Worm (Caenorhabditis elegans) whole organism, L4 larva: ENCODE data around the gene tba-4.
"Not testable (repeated sequence)": the region's sequence is repeated elsewhere in the genome, so short reads cannot be mapped to it uniquely, and the experiment has no call there.

Experiments
- D1046.2 ChIP-seq: fragments of 200-800 bp; sonication (Bioruptor generic); IDR thresholded peaks from 2 replicates; pipeline ENCODE4 v1.3.6; 2022; ENCODE audit warnings: missing genetic modification characterization, missing compliant biosample characterization
- F37D6.2 ChIP-seq: sonication (generic microtip); optimal IDR thresholded peaks from 2 replicates; lab custom pipeline; 2016; ENCODE audit warnings: mild to moderate bottlenecking, missing genetic modification characterization, missing compliant biosample characterization
- aly-2 ChIP-seq: sonication (generic microtip); optimal IDR thresholded peaks from 2 replicates; lab custom pipeline; 2018; ENCODE audit warnings: missing biosample characterization, missing genetic modification characterization
- ama-1 ChIP-seq: fragments of 150-350 bp; optimal IDR thresholded peaks from 2 replicates; lab custom pipeline; 2014; ENCODE audit warnings: inconsistent platforms, mixed read lengths
- ceh-28 ChIP-seq: fragments of 150-350 bp; optimal IDR thresholded peaks from 2 replicates; lab custom pipeline; 2014; ENCODE audit warnings: missing biosample characterization, missing genetic modification reagents, missing genetic modification characterization
- ceh-62 ChIP-seq: sonication (generic microtip); optimal IDR thresholded peaks from 2 replicates; lab custom pipeline; 2017; ENCODE audit warnings: missing biosample characterization, missing genetic modification characterization
- cey-2 ChIP-seq: sonication (generic microtip); optimal IDR thresholded peaks from 3 replicates; lab custom pipeline; 2017; ENCODE audit warnings: missing genetic modification characterization, mild to moderate bottlenecking, missing compliant biosample characterization, antibody characterized with exemption, borderline replicate concordance; ENCODE audit not compliant: insufficient read depth
- daf-12 ChIP-seq: fragments of 150-350 bp; optimal IDR thresholded peaks from 2 replicates; lab custom pipeline; 2014; ENCODE audit warnings: missing biosample characterization, missing genetic modification reagents, missing genetic modification characterization
- daf-16 ChIP-seq, 3 experiments: sonication (generic microtip); optimal IDR thresholded peaks; 2 replicates each; lab custom pipeline; 2016 to 2017; ENCODE audit warnings: missing genetic modification characterization in 3 of 3, missing genetic modification reagents in 3 of 3, mild to moderate bottlenecking in 2 of 3, missing compliant biosample characterization in 2 of 3, missing biosample characterization in 1 of 3, moderate library complexity in 1 of 3
- daf-19 ChIP-seq: fragments of 200-800 bp; sonication (Bioruptor generic); conservative IDR thresholded peaks from 2 replicates; pipeline ENCODE4 v1.3.6; 2022; ENCODE audit warnings: missing genetic modification characterization, missing compliant biosample characterization
- egl-43 ChIP-seq: fragments of 200-800 bp; sonication (Bioruptor generic); IDR thresholded peaks from 2 replicates; pipeline ENCODE4 v1.3.6; 2022; ENCODE audit warnings: missing genetic modification reagents, missing genetic modification characterization, missing compliant biosample characterization
- gei-8 ChIP-seq: fragments of 200-800 bp; sonication (Bioruptor generic); optimal IDR thresholded peaks from 2 replicates; lab custom pipeline; 2018; ENCODE audit warnings: mild to moderate bottlenecking, missing genetic modification characterization, missing compliant biosample characterization
- hlh-30 ChIP-seq: sonication (generic microtip); optimal IDR thresholded peaks from 2 replicates; lab custom pipeline; 2017; ENCODE audit warnings: antibody characterized with exemption, mild to moderate bottlenecking, missing genetic modification characterization, missing compliant biosample characterization; ENCODE audit not compliant: insufficient read depth
- lim-7 ChIP-seq: fragments of 200-800 bp; sonication (Bioruptor generic); IDR thresholded peaks from 2 replicates; pipeline ENCODE4 v1.3.6; 2022; ENCODE audit warnings: missing genetic modification characterization, missing compliant biosample characterization
- lin-29 ChIP-seq: fragments of 200-800 bp; sonication (Bioruptor generic); IDR thresholded peaks from 2 replicates; pipeline ENCODE4 v1.3.6; 2022; ENCODE audit warnings: missing genetic modification reagents, missing genetic modification characterization, missing compliant biosample characterization
- lin-38 ChIP-seq: fragments of 200-800 bp; sonication (Bioruptor generic); IDR thresholded peaks from 2 replicates; pipeline ENCODE4 v1.3.6; 2022; ENCODE audit warnings: missing genetic modification reagents, missing genetic modification characterization, missing compliant biosample characterization
- lir-3 ChIP-seq: sonication (generic microtip); optimal IDR thresholded peaks from 2 replicates; lab custom pipeline; 2016; ENCODE audit warnings: mild to moderate bottlenecking, missing genetic modification characterization, missing compliant biosample characterization
- mep-1 ChIP-seq: fragments of 150-350 bp; sonication (generic microtip); optimal IDR thresholded peaks from 3 replicates; lab custom pipeline; 2014; ENCODE audit warnings: missing biosample characterization, missing genetic modification characterization
- nhr-102 ChIP-seq: sonication (generic microtip); optimal IDR thresholded peaks from 2 replicates; lab custom pipeline; 2016; ENCODE audit warnings: mild to moderate bottlenecking, missing genetic modification characterization, moderate library complexity, missing compliant biosample characterization
- nhr-77 ChIP-seq: fragments of 150-350 bp; optimal IDR thresholded peaks from 2 replicates; lab custom pipeline; 2014; ENCODE audit warnings: missing biosample characterization, missing genetic modification characterization
- pha-4 ChIP-seq, 2 experiments: fragments of 150-350 bp in 1 of 2; fragments of 200-800 bp in 1 of 2; sonication (Bioruptor generic) in 1 of 2; IDR thresholded peaks in 1 of 2; optimal IDR thresholded peaks in 1 of 2; 2 replicates each; pipeline versions ENCODE4 v1.3.6 to Lab custom; 2014 to 2022; ENCODE audit warnings: missing genetic modification characterization in 2 of 2, missing genetic modification reagents in 2 of 2, missing biosample characterization in 1 of 2, missing compliant biosample characterization in 1 of 2
- rbr-2 ChIP-seq: sonication (generic microtip); optimal IDR thresholded peaks from 2 replicates; lab custom pipeline; 2016; ENCODE audit warnings: missing genotype, missing genetic modification characterization, missing compliant biosample characterization
- snpc-1.2 ChIP-seq: fragments of 200-800 bp; sonication (Bioruptor generic); IDR thresholded peaks from 2 replicates; pipeline ENCODE4 v1.3.6; 2022; ENCODE audit warnings: missing genetic modification reagents, missing genetic modification characterization, missing compliant biosample characterization
- snpc-4 ChIP-seq: fragments of 150-350 bp; optimal IDR thresholded peaks from 2 replicates; lab custom pipeline; 2014; ENCODE audit warnings: missing biosample characterization, missing genetic modification characterization
- unc-39 ChIP-seq: sonication (generic microtip); optimal IDR thresholded peaks from 2 replicates; lab custom pipeline; 2017; ENCODE audit warnings: missing biosample characterization, missing genetic modification characterization
- unc-62 ChIP-seq, 3 experiments: fragments of 150-350 bp in 1 of 3; sonication (generic microtip); optimal IDR thresholded peaks in 2 of 3; peaks in 1 of 3; 1 replicate in 1 of 3; 2 replicates in 2 of 3; lab custom pipeline; 2014 to 2017; ENCODE audit warnings: missing biosample characterization in 3 of 3, missing genetic modification characterization in 3 of 3, missing genetic modification reagents in 3 of 3, missing genotype in 1 of 3
- zfp-2 ChIP-seq: sonication (generic microtip); optimal IDR thresholded peaks from 2 replicates; lab custom pipeline; 2016; ENCODE audit warnings: mild to moderate bottlenecking, missing genetic modification characterization, missing compliant biosample characterization
- zip-11 ChIP-seq: fragments of 200-800 bp; sonication (Bioruptor generic); IDR thresholded peaks from 2 replicates; pipeline ENCODE4 v1.3.6; 2022; ENCODE audit warnings: missing genetic modification characterization, missing compliant biosample characterization

The tba-4 gene

DNA sequence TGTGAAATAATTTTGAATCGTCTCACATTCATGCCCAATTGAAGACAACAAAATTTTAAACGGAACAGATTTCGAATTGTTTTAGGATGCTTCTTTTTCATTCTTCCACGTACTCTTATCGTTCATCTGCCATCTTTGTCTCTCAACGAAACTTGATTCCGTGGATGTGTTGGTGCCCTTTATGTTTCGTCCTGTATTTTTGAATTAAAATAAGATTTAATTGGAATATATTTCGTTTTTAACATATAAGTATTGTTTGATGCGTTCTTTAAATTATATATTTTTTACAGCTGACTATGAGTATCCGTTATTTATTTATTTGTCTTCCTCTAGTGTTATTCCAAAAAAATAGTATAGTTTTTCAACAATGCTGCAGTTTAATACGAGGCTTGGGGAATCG is 16.4 kb upstream of the tba-4 start, which contains the start of gene gly-1:
gly-1 (minus strand) TSS at position 101 of the 400 bp plus-strand sequence.
- TF ChIP-seq rbr-2 (tag; lab: Kevin White, UChicago) (no peak), lim-7 (GFP tag; lab: Robert Waterston, UW) (no peak), cey-2 (tag; lab: Kevin White, UChicago) (no peak), D1046.2 (no peak), egl-43 (GFP tag; lab: Robert Waterston, UW) (no peak), pha-4 (GFP tag; IDR thresholded peaks at IDR 0.05; lab: Robert Waterston, UW) (no peak), pha-4 (tag; optimal IDR thresholded peaks at IDR 0.05; lab: Kevin White, UChicago) (no peak)

- not testable (repeated sequence) for TF ChIP-seq daf-19 (GFP tag; lab: Robert Waterston, UW); F37D6.2 (tag; lab: Kevin White, UChicago); lin-29 (GFP tag; lab: Robert Waterston, UW)
Measured at ce11 chrII:10904379-10904778, 14.1 kb upstream of the tba-4 start, which contains the start of gene sra-12. Gene sra-12 (minus strand): TSS chrII:10904479.

- TF ChIP-seq daf-16 (GFP tag; optimal IDR thresholded peaks at IDR 0.05; lab: Kevin White, UChicago) (no peak), daf-16 (tag; optimal IDR thresholded peaks at IDR 0.05; lab: Kevin White, UChicago) (no peak)
Measured at ce11 chrII:10910219-10910618, 8.3 kb upstream of the tba-4 start, which contains the start of gene sra-11. Gene sra-11 (minus strand): TSS chrII:10910319.

ce11 chrII:10912995-10913394 is 5.5 kb upstream of the tba-4 start:
- TF ChIP-seq lin-38 (GFP tag; lab: Robert Waterston, UW) (no peak), unc-39 (tag; lab: Kevin White, UChicago) (no peak), unc-62 (GFP tag; optimal IDR thresholded peaks at IDR 0.05 in 1 of 2; lab: Kevin White, UChicago) (peak in 1 of 2 experiments; percentile 96), unc-62 (tag; optimal IDR thresholded peaks at IDR 0.05; lab: Kevin White, UChicago) (no peak), ama-1 (no peak), ceh-62 (tag; lab: Kevin White, UChicago) (no peak), gei-8 (GFP tag; lab: Kevin White, UChicago) (no peak)
- TF ChIP-seq, all 104 proteins: peak for 1

ce11 chrII:10914366-10914765 is 4.1 kb upstream of the tba-4 start, which contains the start of gene F44F4.15:
Gene F44F4.15 (plus strand): TSS chrII:10914666.
- TF ChIP-seq gei-8 (GFP tag; lab: Kevin White, UChicago) (no peak), snpc-1.2 (GFP tag; lab: Robert Waterston, UW) (no peak), aly-2 (tag; lab: Kevin White, UChicago) (no peak)

- no peak for TF ChIP-seq hlh-30 (tag; lab: Kevin White, UChicago)
- no peak for TF ChIP-seq lir-3 (tag; lab: Kevin White, UChicago)
- no peak for TF ChIP-seq zip-11 (GFP tag; lab: Robert Waterston, UW)
- no peak for TF ChIP-seq zfp-2 (tag; lab: Kevin White, UChicago)
- no peak for TF ChIP-seq daf-12
- TF ChIP-seq nhr-77 (tag; lab: Kevin White, UChicago): no peak
- TF ChIP-seq snpc-1.2 (GFP tag; lab: Robert Waterston, UW): no peak
- no peak for TF ChIP-seq ceh-28 (tag; lab: Kevin White, UChicago)
- TF ChIP-seq egl-43 (GFP tag; lab: Robert Waterston, UW): no peak
- no peak for TF ChIP-seq nhr-102 (tag; lab: Kevin White, UChicago)
- no peak for TF ChIP-seq lim-7 (GFP tag; lab: Robert Waterston, UW)
- no peak for TF ChIP-seq mep-1 (tag; lab: Kevin White, UChicago)
- TF ChIP-seq snpc-4 (tag; lab: Kevin White, UChicago): no peak
Measured at ce11 chrII:10915732-10916131, 2.8 kb upstream of the tba-4 start, which contains the start of gene F44F4.9. Gene F44F4.9 (minus strand): TSS chrII:10915832.
